Fruit fly (Drosophila melanogaster) whole organism, embryonic: Measurements from ENCODE around the gene Sry-alpha.

ENCODE experiments used
- Adf1 ChIP-seq: fragments of 200-800 bp; sonication (Bioruptor generic); IDR thresholded peaks from 2 replicates; pipeline ENCODE4 v1.3.6; 2022; ENCODE audit warnings: missing biosample characterization, missing genetic modification characterization
- BtbVII ChIP-seq: fragments of 200-800 bp; sonication (Bioruptor generic); optimal IDR thresholded peaks from 3 replicates; lab custom pipeline; 2017; ENCODE audit warnings: missing biosample characterization, mild to moderate bottlenecking, missing genetic modification characterization
- CG12659 ChIP-seq: fragments of 200-800 bp; sonication (Bioruptor generic); optimal IDR thresholded peaks from 3 replicates; lab custom pipeline; 2017; ENCODE audit warnings: mild to moderate bottlenecking, missing biosample characterization, missing genetic modification reagents, missing genetic modification characterization
- CG13287 ChIP-seq: fragments of 200-800 bp; sonication (Bioruptor generic); IDR thresholded peaks from 2 replicates; pipeline ENCODE4 v1.3.6; 2022; ENCODE audit warnings: missing biosample characterization, missing genetic modification characterization; ENCODE audit not compliant: partially characterized antibody
- CG13624 ChIP-seq: fragments of 200-800 bp; sonication (Bioruptor generic); optimal IDR thresholded peaks from 2 replicates; lab custom pipeline; 2016; ENCODE audit warnings: missing biosample characterization, missing genetic modification characterization
- CG13775 ChIP-seq: fragments of 200-800 bp; sonication (Bioruptor generic); optimal IDR thresholded peaks from 3 replicates; lab custom pipeline; 2017; ENCODE audit warnings: missing biosample characterization, mild to moderate bottlenecking, missing genetic modification characterization
- CG13894 ChIP-seq: fragments of 200-800 bp; sonication (Bioruptor generic); optimal IDR thresholded peaks from 3 replicates; lab custom pipeline; 2018; ENCODE audit warnings: missing biosample characterization, mild to moderate bottlenecking, missing genetic modification characterization, moderate library complexity
- CG16863 ChIP-seq: fragments of 200-800 bp; sonication (Bioruptor generic); optimal IDR thresholded peaks from 3 replicates; lab custom pipeline; 2016; ENCODE audit warnings: missing biosample characterization, missing genetic modification characterization
- CG17361 ChIP-seq: fragments of 200-800 bp; sonication (Bioruptor generic); IDR thresholded peaks from 3 replicates; pipeline ENCODE4 v1.3.6; 2022; ENCODE audit warnings: missing biosample characterization, missing genetic modification characterization
- CG17568 ChIP-seq: fragments of 200-800 bp; sonication (Bioruptor generic); optimal IDR thresholded peaks from 2 replicates; lab custom pipeline; 2018; ENCODE audit warnings: missing biosample characterization, mild to moderate bottlenecking, missing genetic modification characterization, moderate library complexity
- CG18262 ChIP-seq: fragments of 200-800 bp; optimal IDR thresholded peaks from 3 replicates; lab custom pipeline; 2019; ENCODE audit warnings: missing biosample characterization, mild to moderate bottlenecking, missing genetic modification characterization, moderate library complexity
- CG4707 ChIP-seq: fragments of 200-800 bp; sonication (Bioruptor generic); optimal IDR thresholded peaks from 2 replicates; lab custom pipeline; 2018; ENCODE audit warnings: missing biosample characterization, mild to moderate bottlenecking, missing genetic modification characterization, moderate library complexity
- CG4820 ChIP-seq: fragments of 200-800 bp; sonication (Bioruptor generic); optimal IDR thresholded peaks from 3 replicates; lab custom pipeline; 2016; ENCODE audit warnings: missing biosample characterization, missing genetic modification characterization
- CG5180 ChIP-seq: fragments of 200-800 bp; sonication (Bioruptor generic); optimal IDR thresholded peaks from 3 replicates; lab custom pipeline; 2017; ENCODE audit warnings: missing biosample characterization, missing genetic modification characterization, mild to moderate bottlenecking, moderate library complexity, missing genetic modification reagents
- CG7745 ChIP-seq: fragments of 200-800 bp; sonication (Bioruptor generic); optimal IDR thresholded peaks from 2 replicates; lab custom pipeline; 2018; ENCODE audit warnings: missing biosample characterization, mild to moderate bottlenecking, missing genetic modification characterization, moderate library complexity
- CTCF ChIP-seq: fragments of 200-800 bp; sonication (Bioruptor generic); optimal IDR thresholded peaks from 2 replicates; lab custom pipeline; 2017; ENCODE audit warnings: missing biosample characterization, mild to moderate bottlenecking, missing genetic modification characterization, moderate library complexity
- Doc3 ChIP-seq: fragments of 200-800 bp; sonication (Bioruptor generic); IDR thresholded peaks from 3 replicates; pipeline ENCODE4 v1.3.6; 2022; ENCODE audit warnings: missing biosample characterization, missing genetic modification characterization; ENCODE audit not compliant: partially characterized antibody
- Drgx ChIP-seq: fragments of 200-800 bp; sonication (Bioruptor generic); IDR thresholded peaks from 2 replicates; pipeline ENCODE4 v1.3.6; 2022; ENCODE audit warnings: missing biosample characterization, missing genetic modification characterization
- Eip74EF ChIP-seq, 2 experiments: fragments of 200-800 bp in 1 of 2; fragments of >200 bp in 1 of 2; sonication (Bioruptor generic) in 1 of 2; optimal IDR thresholded peaks; 2 replicates each; lab custom pipeline; 2017 to 2019; ENCODE audit warnings: missing biosample characterization in 2 of 2, missing genetic modification characterization in 2 of 2, mild to moderate bottlenecking in 1 of 2, moderate library complexity in 1 of 2
- HLH4C ChIP-seq: fragments of 200-800 bp; sonication (Bioruptor generic); IDR thresholded peaks from 3 replicates; pipeline ENCODE4 v1.3.6; 2022; ENCODE audit warnings: missing biosample characterization, missing genetic modification characterization; ENCODE audit not compliant: partially characterized antibody
- HLHmδ ChIP-seq: fragments of 200-800 bp; sonication (Bioruptor generic); optimal IDR thresholded peaks from 2 replicates; lab custom pipeline; 2018; ENCODE audit warnings: missing biosample characterization, mild to moderate bottlenecking, missing genetic modification characterization, moderate library complexity
- HmgD ChIP-seq: fragments of 200-800 bp; sonication (Bioruptor generic); optimal IDR thresholded peaks from 3 replicates; lab custom pipeline; 2016; ENCODE audit warnings: missing biosample characterization, missing genetic modification characterization
- Hmr ChIP-seq: fragments of 200-800 bp; sonication (Bioruptor generic); optimal IDR thresholded peaks from 3 replicates; lab custom pipeline; 2017; ENCODE audit warnings: mild to moderate bottlenecking, missing biosample characterization, missing genetic modification reagents, missing genetic modification characterization
- Lpt ChIP-seq: fragments of >200 bp; optimal IDR thresholded peaks from 2 replicates; lab custom pipeline; 2018; ENCODE audit warnings: missing biosample characterization, missing genetic modification characterization
- MBD-R2 ChIP-seq: fragments of 200-800 bp; sonication (Bioruptor generic); IDR thresholded peaks from 2 replicates; pipeline ENCODE4 v1.3.6; 2022; ENCODE audit warnings: missing biosample characterization, missing genetic modification characterization
- Med ChIP-seq: fragments of 200-800 bp; sonication (Bioruptor generic); peaks from one replicate; lab custom pipeline; 2016; ENCODE audit warnings: missing biosample characterization, missing genetic modification characterization, mild to moderate bottlenecking, inconsistent platforms, moderate library complexity
- Meics ChIP-seq: fragments of 200-800 bp; sonication (Bioruptor generic); optimal IDR thresholded peaks from 2 replicates; lab custom pipeline; 2017; ENCODE audit warnings: missing biosample characterization, mild to moderate bottlenecking, missing genetic modification characterization
- Optix ChIP-seq: fragments of 200-800 bp; sonication (Bioruptor generic); IDR thresholded peaks from 3 replicates; pipeline ENCODE4 v1.3.6; 2022; ENCODE audit warnings: missing biosample characterization, missing genetic modification characterization
- Ravus ChIP-seq: fragments of 200-800 bp; sonication (Bioruptor generic); IDR thresholded peaks from 2 replicates; pipeline ENCODE4 v1.3.6; 2022; ENCODE audit warnings: missing biosample characterization, missing genetic modification characterization
- Sry-β ChIP-seq: fragments of 200-800 bp; sonication (Bioruptor generic); optimal IDR thresholded peaks from 2 replicates; lab custom pipeline; 2018; ENCODE audit warnings: missing biosample characterization, mild to moderate bottlenecking, missing genetic modification characterization, moderate library complexity
- Stat92E ChIP-seq, 3 experiments: fragments of >200 bp in 2 of 3; fragments of 200-800 bp in 1 of 3; sonication (Bioruptor generic) in 1 of 3; optimal IDR thresholded peaks; 2 replicates each; lab custom pipeline; 2017 to 2019; ENCODE audit warnings: missing biosample characterization in 3 of 3, missing genetic modification characterization in 3 of 3, mild to moderate bottlenecking in 1 of 3, moderate library complexity in 1 of 3
- TFAM ChIP-seq: fragments of 200-800 bp; sonication (Bioruptor generic); optimal IDR thresholded peaks from 2 replicates; lab custom pipeline; 2017; ENCODE audit warnings: missing biosample characterization, missing genetic modification characterization, inconsistent platforms
- Usf ChIP-seq: fragments of 200-800 bp; sonication (Bioruptor generic); optimal IDR thresholded peaks from 2 replicates; lab custom pipeline; 2017; ENCODE audit warnings: missing genotype, missing biosample characterization, missing genetic modification characterization
- YL-1 ChIP-seq: fragments of 200-800 bp; sonication (Bioruptor generic); optimal IDR thresholded peaks from 3 replicates; lab custom pipeline; 2017; ENCODE audit warnings: missing biosample characterization, mild to moderate bottlenecking, missing genetic modification characterization
- btn ChIP-seq: fragments of 200-800 bp; sonication (Bioruptor generic); optimal IDR thresholded peaks from 2 replicates; lab custom pipeline; 2016; ENCODE audit warnings: missing biosample characterization, missing genetic modification characterization
- chinmo ChIP-seq: fragments of 200-800 bp; sonication (Bioruptor generic); IDR thresholded peaks from 4 replicates; pipeline ENCODE4 v1.3.6; 2022; ENCODE audit warnings: missing biosample characterization, missing genetic modification characterization; ENCODE audit not compliant: partially characterized antibody
- chm ChIP-seq: fragments of 200-800 bp; sonication (Bioruptor generic); IDR thresholded peaks from 2 replicates; pipeline ENCODE4 v1.3.6; 2022; ENCODE audit warnings: missing biosample characterization, missing genetic modification characterization
- da ChIP-seq: fragments of 200-800 bp; sonication (Bioruptor generic); optimal IDR thresholded peaks from 2 replicates; lab custom pipeline; 2016; ENCODE audit warnings: missing biosample characterization, missing genetic modification characterization
- eve ChIP-seq, 2 experiments: fragments of >200 bp; optimal IDR thresholded peaks; 2 replicates each; lab custom pipeline; 2017; ENCODE audit warnings: missing biosample characterization in 2 of 2, missing genetic modification characterization in 2 of 2
- lab ChIP-seq: fragments of 200-800 bp; sonication (Bioruptor generic); optimal IDR thresholded peaks from 3 replicates; lab custom pipeline; 2017; ENCODE audit warnings: missing biosample characterization, missing genetic modification characterization, mild to moderate bottlenecking, moderate library complexity, missing genetic modification reagents
- lola ChIP-seq, 3 experiments: fragments of >200 bp in 2 of 3; fragments of 200-800 bp in 1 of 3; sonication (Bioruptor generic) in 1 of 3; optimal IDR thresholded peaks; 2 replicates each; lab custom pipeline; 2017 to 2019; ENCODE audit warnings: missing biosample characterization in 3 of 3, missing genetic modification characterization in 3 of 3, mild to moderate bottlenecking in 1 of 3, moderate library complexity in 1 of 3
- luna ChIP-seq: fragments of 200-800 bp; sonication (Bioruptor generic); optimal IDR thresholded peaks from 2 replicates; lab custom pipeline; 2016; ENCODE audit warnings: missing biosample characterization, missing genetic modification characterization
- pb ChIP-seq: fragments of 200-800 bp; sonication (Bioruptor generic); optimal IDR thresholded peaks from 3 replicates; lab custom pipeline; 2016; ENCODE audit warnings: missing biosample characterization, missing genetic modification characterization
- pho ChIP-seq: fragments of 200-800 bp; sonication (Bioruptor generic); optimal IDR thresholded peaks from 2 replicates; lab custom pipeline; 2016; ENCODE audit warnings: missing biosample characterization, missing genetic modification characterization
- slou ChIP-seq: fragments of 200-800 bp; sonication (Bioruptor generic); optimal IDR thresholded peaks from 3 replicates; lab custom pipeline; 2016; ENCODE audit warnings: missing biosample characterization, missing genetic modification characterization
- vnd ChIP-seq: fragments of 200-800 bp; sonication (Bioruptor generic); IDR thresholded peaks from 3 replicates; pipeline ENCODE4 v1.3.6; 2022; ENCODE audit warnings: missing biosample characterization, missing genetic modification characterization; ENCODE audit not compliant: partially characterized antibody
- zen2 ChIP-seq: fragments of 200-800 bp; sonication (Bioruptor generic); IDR thresholded peaks from 3 replicates; pipeline ENCODE4 v1.3.6; 2022; ENCODE audit warnings: missing biosample characterization, missing genetic modification characterization; ENCODE audit not compliant: partially characterized antibody

The Sry-alpha gene

dm6 chr3R:30021559-30022451, 17.7 kb upstream of the Sry-alpha start, which contains the start of gene Mgat2 (continued):
- TF ChIP-seq eve (GFP tag; optimal IDR thresholded peaks at IDR 0.05; lab: Kevin White, UChicago) (no peak), YL-1 (peak; percentile 65), HmgD (GFP tag; lab: Kevin White, UChicago) (peak; percentile 51), Med (peak; percentile 89), CG13894 (peak; percentile 48), Stat92E (GFP tag; optimal IDR thresholded peaks at IDR 0.05; lab: Kevin White, UChicago) (peak in 1 of 3 experiments; percentile 88), slou (GFP tag; lab: Kevin White, UChicago) (no peak), CG7745 (tag; lab: Kevin White, UChicago) (peak; percentile 72), HLHmδ (peak; percentile 97), CG17361 (peak; percentile 5; the same call in 1 of the 3 replicates), pho (GFP tag; lab: Kevin White, UChicago) (no peak), CG13775 (no peak), TFAM (no peak), Hmr (GFP tag; lab: Kevin White, UChicago) (peak; percentile 31), Sry-β (GFP tag; lab: Kevin White, UChicago) (peak; percentile 56), chm (GFP tag; lab: Robert Waterston, UW) (peak; percentile 83), zen2 (peak; percentile 90), Lpt (GFP tag; lab: Kevin White, UChicago) (no peak), lola (GFP tag; optimal IDR thresholded peaks at IDR 0.05; lab: Kevin White, UChicago) (peak in 1 of 3 experiments; percentile 8), CG12659 (GFP tag; lab: Kevin White, UChicago) (peak; percentile 29), Ravus (GFP tag; lab: Robert Waterston, UW) (no peak), Optix (GFP tag; lab: Robert Waterston, UW) (peak; percentile 30; the same call in 1 of the 3 replicates), da (GFP tag; lab: Kevin White, UChicago) (peak; percentile 23), chinmo (peak; percentile 97), pb (GFP tag; lab: Kevin White, UChicago) (peak; percentile 25), CG13624 (GFP tag; lab: Kevin White, UChicago) (peak; percentile 11), CG4820 (no peak), CTCF (no peak), Doc3 (GFP tag; lab: Robert Waterston, UW) (peak; percentile 94), Meics (GFP tag; lab: Kevin White, UChicago) (no peak), lab (GFP tag; lab: Kevin White, UChicago) (peak; percentile 56), Drgx (GFP tag; lab: Robert Waterston, UW) (peak; percentile 46), CG17568 (no peak), Usf (no peak), CG5180 (GFP tag; lab: Kevin White, UChicago) (no peak), CG4707 (GFP tag; lab: Kevin White, UChicago) (peak; percentile 62), CG18262 (tag; lab: Kevin White, UChicago) (peak; percentile 30), CG13287 (GFP tag; lab: Robert Waterston, UW) (peak; percentile 93), btn (no peak), Adf1 (GFP tag; lab: Robert Waterston, UW) (peak; percentile 61; the same call in 1 of the 2 replicates), Eip74EF (GFP tag; optimal IDR thresholded peaks at IDR 0.05; lab: Kevin White, UChicago) (peak in 1 of 2 experiments; percentile 61), CG16863 (GFP tag; lab: Kevin White, UChicago) (peak; percentile 97), luna (GFP tag; lab: Kevin White, UChicago) (no peak), BtbVII (GFP tag; lab: Kevin White, UChicago) (peak; percentile 63), MBD-R2 (GFP tag; lab: Robert Waterston, UW) (peak; percentile 15; the same call in 1 of the 2 replicates), HLH4C (GFP tag; lab: Robert Waterston, UW) (peak; percentile 80), vnd (GFP tag; lab: Robert Waterston, UW) (peak; percentile 77)
